Worm (Caenorhabditis elegans) whole organism, young adult: Measurements from ENCODE around the gene rol-6.

Experiments used
- F39B2.1 ChIP-seq: fragments of 200-800 bp; sonication (Bioruptor generic); IDR thresholded peaks from 2 replicates; pipeline ENCODE4 v1.3.6; 2022; ENCODE audit warnings: missing genetic modification reagents, missing genetic modification characterization, missing compliant biosample characterization
- Y53G8AR.9 ChIP-seq: fragments of 200-800 bp; sonication (Bioruptor generic); conservative IDR thresholded peaks from 2 replicates; pipeline ENCODE4 v1.3.6; 2022; ENCODE audit warnings: missing genetic modification reagents, missing genetic modification characterization, missing compliant biosample characterization
- athp-1 ChIP-seq: sonication (generic microtip); optimal IDR thresholded peaks from 2 replicates; lab custom pipeline; 2017; ENCODE audit warnings: mild to moderate bottlenecking, missing genetic modification characterization, missing compliant biosample characterization
- mel-28 ChIP-seq: sonication (generic microtip); optimal IDR thresholded peaks from 2 replicates; lab custom pipeline; 2016; ENCODE audit warnings: borderline replicate concordance, mild to moderate bottlenecking, missing genetic modification characterization, missing compliant biosample characterization
- snpc-4 ChIP-seq, 5 experiments: fragments of 150-350 bp in 1 of 5; sonication (generic microtip) in 4 of 5; optimal IDR thresholded peaks; 2 replicates each; lab custom pipeline; 2014 to 2018; ENCODE audit warnings: missing genetic modification characterization in 5 of 5, missing biosample characterization in 3 of 5, antibody characterized with exemption in 2 of 5, mild to moderate bottlenecking in 2 of 5, missing compliant biosample characterization in 2 of 5, missing genotype in 2 of 5, moderate library complexity in 2 of 5, missing genetic modification reagents in 1 of 5
- somi-1 ChIP-seq: fragments of 200-800 bp; sonication (Bioruptor generic); optimal IDR thresholded peaks from 2 replicates; lab custom pipeline; 2018; ENCODE audit warnings: mild to moderate bottlenecking, missing genetic modification characterization, missing compliant biosample characterization
- tlf-1 ChIP-seq: fragments of 200-800 bp; sonication (Bioruptor generic); optimal IDR thresholded peaks from 2 replicates; lab custom pipeline; 2018; ENCODE audit warnings: mild to moderate bottlenecking, missing genetic modification characterization, missing compliant biosample characterization
- unc-130 ChIP-seq: sonication (generic microtip); optimal IDR thresholded peaks from 2 replicates; lab custom pipeline; 2016; ENCODE audit warnings: missing genetic modification reagents, missing genetic modification characterization, missing compliant biosample characterization
- unc-62 ChIP-seq: fragments of 150-350 bp; optimal IDR thresholded peaks from 2 replicates; lab custom pipeline; 2014; ENCODE audit warnings: missing biosample characterization, missing genetic modification reagents, missing genetic modification characterization
- ztf-25 ChIP-seq: fragments of 200-800 bp; sonication (Bioruptor generic); IDR thresholded peaks from 2 replicates; pipeline ENCODE4 v1.3.6; 2022; ENCODE audit warnings: missing genetic modification reagents, missing genetic modification characterization, missing compliant biosample characterization
- ztf-26 ChIP-seq: sonication (generic microtip); optimal IDR thresholded peaks from 2 replicates; lab custom pipeline; 2017; ENCODE audit warnings: missing genetic modification characterization, missing compliant biosample characterization

ce11 chrII:8761739-8762138, 28.9 kb downstream of the rol-6 start:
- TF ChIP-seq unc-130 (GFP tag; lab: Kevin White, UChicago) (no peak), tlf-1 (no peak), Y53G8AR.9 (GFP tag; lab: Robert Waterston, UW) (no peak), somi-1 (GFP tag; lab: Kevin White, UChicago) (no peak), mel-28 (tag; lab: Kevin White, UChicago) (no peak), unc-62 (GFP tag; lab: Kevin White, UChicago) (no peak), athp-1 (no peak), ztf-25 (GFP tag; lab: Robert Waterston, UW) (no peak), ztf-26 (no peak), F39B2.1 (GFP tag; lab: Robert Waterston, UW) (no peak), snpc-4 (GFP tag; optimal IDR thresholded peaks at IDR 0.05; lab: Kevin White, UChicago) (no peak), snpc-4 (tag; optimal IDR thresholded peaks at IDR 0.05; lab: Kevin White, UChicago) (no peak)
